Worm (Caenorhabditis elegans) whole organism, young adult: ENCODE measurements around the gene Y41E3.1.

Experiments used
- F49E8.2 ChIP-seq: sonication (generic microtip); optimal IDR thresholded peaks from 3 replicates; lab custom pipeline; 2017; ENCODE audit warnings: missing genetic modification characterization, mild to moderate bottlenecking, missing compliant biosample characterization, antibody characterized with exemption, moderate library complexity; ENCODE audit not compliant: insufficient read depth
- Y56A3A.18 ChIP-seq: fragments of 200-800 bp; sonication (Bioruptor generic); IDR thresholded peaks from 2 replicates; pipeline ENCODE4 v1.3.6; 2022; ENCODE audit warnings: missing genetic modification reagents, missing genetic modification characterization, missing compliant biosample characterization
- efl-1 ChIP-seq: fragments of 150-350 bp; optimal IDR thresholded peaks from 2 replicates; lab custom pipeline; 2014; ENCODE audit warnings: missing biosample characterization, missing genetic modification reagents, missing genetic modification characterization
- let-607 ChIP-seq, 2 experiments: fragments of 200-800 bp in 1 of 2; sonication (Bioruptor generic) in 1 of 2; sonication (generic microtip) in 1 of 2; optimal IDR thresholded peaks; 2 replicates each; lab custom pipeline; 2016 to 2018; ENCODE audit warnings: mild to moderate bottlenecking in 2 of 2, missing compliant biosample characterization in 2 of 2, missing genetic modification characterization in 2 of 2, moderate library complexity in 2 of 2, missing genotype in 1 of 2
- madf-6 ChIP-seq: fragments of 200-800 bp; sonication (Bioruptor generic); IDR thresholded peaks from 2 replicates; pipeline ENCODE4 v1.3.6; 2022; ENCODE audit warnings: missing genetic modification reagents, missing genetic modification characterization, missing compliant biosample characterization
- nhr-90 ChIP-seq: sonication (generic microtip); optimal IDR thresholded peaks from 2 replicates; lab custom pipeline; 2016; ENCODE audit warnings: missing genotype, mild to moderate bottlenecking, missing genetic modification characterization, missing compliant biosample characterization
- sptf-2 ChIP-seq: fragments of 200-800 bp; sonication (Bioruptor generic); optimal IDR thresholded peaks from 2 replicates; lab custom pipeline; 2018; ENCODE audit warnings: mild to moderate bottlenecking, missing genetic modification characterization, missing compliant biosample characterization
- tlf-1 ChIP-seq: fragments of 200-800 bp; sonication (Bioruptor generic); optimal IDR thresholded peaks from 2 replicates; lab custom pipeline; 2018; ENCODE audit warnings: mild to moderate bottlenecking, missing genetic modification characterization, missing compliant biosample characterization
- unc-130 ChIP-seq: sonication (generic microtip); optimal IDR thresholded peaks from 2 replicates; lab custom pipeline; 2016; ENCODE audit warnings: missing genetic modification reagents, missing genetic modification characterization, missing compliant biosample characterization
- ztf-28 ChIP-seq: fragments of 200-800 bp; sonication (Bioruptor generic); IDR thresholded peaks from 2 replicates; pipeline ENCODE4 v1.3.6; 2022; ENCODE audit warnings: missing genetic modification reagents, missing genetic modification characterization, missing compliant biosample characterization

DNA sequence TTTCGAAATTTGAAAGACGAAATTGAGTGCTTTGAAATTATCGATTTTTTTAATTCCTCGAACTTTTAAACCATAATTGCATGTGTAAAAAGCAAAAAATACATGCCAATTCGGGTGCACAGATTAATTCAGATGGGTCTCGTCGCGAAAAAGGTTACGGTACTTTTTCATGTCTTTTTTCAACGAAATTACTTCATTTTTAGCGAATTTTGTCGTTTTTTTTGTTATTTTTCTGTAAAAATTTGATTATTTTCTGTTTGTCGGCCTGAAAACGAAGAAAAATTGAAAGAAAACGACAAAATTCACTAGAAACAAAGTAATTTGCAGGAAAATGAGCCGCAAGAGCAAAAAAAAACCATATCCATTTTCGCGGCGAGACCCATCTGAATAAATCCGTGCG, 3.8 kb downstream of the Y41E3.1 start:
- TF ChIP-seq unc-130 (GFP tag; lab: Kevin White, UChicago) (no peak), let-607 (tag; optimal IDR thresholded peaks at IDR 0.05; lab: Kevin White, UChicago) (no peak), madf-6 (GFP tag; lab: Robert Waterston, UW) (no peak), nhr-90 (tag; lab: Kevin White, UChicago) (no peak), Y56A3A.18 (no peak), tlf-1 (GFP tag; lab: Kevin White, UChicago) (no peak), efl-1 (GFP tag; lab: Kevin White, UChicago) (peak; percentile 3), sptf-2 (GFP tag; lab: Kevin White, UChicago) (no peak), F49E8.2 (tag; lab: Kevin White, UChicago) (no peak), ztf-28 (GFP tag; lab: Robert Waterston, UW) (no peak)
